Worm (Caenorhabditis elegans) whole organism, L4 larva: ENCODE results near the gene let-2.

Experiments used
- mxl-2 ChIP-seq: fragments of 200-800 bp; sonication (Bioruptor generic); conservative IDR thresholded peaks from 2 replicates; pipeline ENCODE4 v1.3.6; 2022; ENCODE audit warnings: missing genetic modification reagents, missing genetic modification characterization, missing compliant biosample characterization
- nhr-25 ChIP-seq: sonication (generic microtip); optimal IDR thresholded peaks from 2 replicates; lab custom pipeline; 2017; ENCODE audit warnings: missing genetic modification characterization, mild to moderate bottlenecking, missing compliant biosample characterization, antibody characterized with exemption, moderate library complexity, borderline replicate concordance; ENCODE audit not compliant: insufficient read depth
- pha-4 ChIP-seq, 2 experiments: fragments of 150-350 bp in 1 of 2; fragments of 200-800 bp in 1 of 2; sonication (Bioruptor generic) in 1 of 2; IDR thresholded peaks in 1 of 2; optimal IDR thresholded peaks in 1 of 2; 2 replicates each; pipeline versions ENCODE4 v1.3.6 to Lab custom; 2014 to 2022; ENCODE audit warnings: missing genetic modification characterization in 2 of 2, missing genetic modification reagents in 2 of 2, missing biosample characterization in 1 of 2, missing compliant biosample characterization in 1 of 2
- snpc-4 ChIP-seq: fragments of 150-350 bp; optimal IDR thresholded peaks from 2 replicates; lab custom pipeline; 2014; ENCODE audit warnings: missing biosample characterization, missing genetic modification characterization

DNA sequence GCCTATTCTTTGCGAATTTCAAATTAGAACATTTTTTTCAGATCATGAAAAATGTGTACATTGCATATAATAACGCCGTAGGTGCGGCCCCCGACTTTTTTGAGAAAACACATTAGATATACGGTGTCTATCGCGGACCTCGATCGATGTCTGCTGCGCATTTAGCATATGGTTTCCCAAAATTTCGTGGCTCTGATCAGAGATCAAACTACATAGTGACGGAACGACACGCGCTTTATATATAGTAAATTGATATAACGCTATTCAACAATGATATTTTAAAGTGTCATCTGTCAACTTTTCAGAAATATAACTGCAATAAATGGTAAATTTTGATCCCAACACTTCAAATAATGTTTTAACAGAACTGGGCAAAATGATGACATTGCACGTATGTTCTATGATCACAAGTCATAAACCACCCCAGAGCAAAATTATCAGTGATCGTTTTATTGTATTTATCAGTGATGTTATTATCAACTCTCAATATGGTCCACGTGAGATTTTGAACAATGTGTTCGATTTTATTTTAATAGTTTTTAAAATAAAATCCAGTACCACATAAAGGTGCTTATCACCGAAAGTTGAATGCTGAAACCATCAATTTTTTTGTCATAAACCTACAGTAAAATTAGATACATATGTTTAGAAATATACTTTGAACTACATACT, 42.8 kb downstream of the let-2 start:
- no peak; the same call in 1 of the 2 replicates for TF ChIP-seq pha-4 (GFP tag; IDR thresholded peaks at IDR 0.05; lab: Robert Waterston, UW)
- no peak for TF ChIP-seq pha-4 (tag; optimal IDR thresholded peaks at IDR 0.05; lab: Kevin White, UChicago)
- no peak for TF ChIP-seq nhr-25 (tag; lab: Kevin White, UChicago)
- TF ChIP-seq mxl-2 (GFP tag; lab: Robert Waterston, UW): no peak
- TF ChIP-seq snpc-4 (tag; lab: Kevin White, UChicago): no peak
